Fruit fly (Drosophila melanogaster) Kc167 (cell line): ENCODE data around the gene CG12288.

Source experiments
- psq ChIP-seq: fragments of >200 bp; optimal IDR thresholded peaks from 2 replicates; lab custom pipeline; 2017; ENCODE audit warnings: missing external identifiers
- ttk ChIP-seq: sonication (Bioruptor generic); optimal IDR thresholded peaks from 2 replicates; lab custom pipeline; 2017; ENCODE audit warnings: missing external identifiers

- no peak for TF ChIP-seq psq (lab: Kevin White, UChicago)
- no peak for TF ChIP-seq ttk (lab: Kevin White, UChicago)
Observed at dm6 chr2L:16877678-16878077, 24.3 kb downstream of the CG12288 start.
